Worm (Caenorhabditis elegans) whole organism, L2 larva: ENCODE measurements around the gene scb-1.

Experiments used
- F13H6.1 ChIP-seq: sonication (generic microtip); optimal IDR thresholded peaks from 2 replicates; lab custom pipeline; 2016; ENCODE audit warnings: missing genetic modification characterization, missing compliant biosample characterization
- Y55F3AM.14 ChIP-seq: fragments of 200-800 bp; sonication (Bioruptor generic); optimal IDR thresholded peaks from 2 replicates; lab custom pipeline; 2018; ENCODE audit warnings: mild to moderate bottlenecking, missing genetic modification characterization, missing compliant biosample characterization
- crh-2 ChIP-seq: sonication (generic microtip); optimal IDR thresholded peaks from 2 replicates; lab custom pipeline; 2017; ENCODE audit warnings: missing biosample characterization, missing genetic modification characterization
- egl-27 ChIP-seq: sonication (generic microtip); optimal IDR thresholded peaks from 3 replicates; lab custom pipeline; 2017; ENCODE audit warnings: missing biosample characterization, missing genetic modification reagents, missing genetic modification characterization
- elt-1 ChIP-seq: fragments of 150-350 bp; optimal IDR thresholded peaks from 2 replicates; lab custom pipeline; 2014; ENCODE audit warnings: missing biosample characterization, missing genetic modification characterization
- fos-1 ChIP-seq: fragments of 150-350 bp; optimal IDR thresholded peaks from 2 replicates; lab custom pipeline; 2014; ENCODE audit warnings: missing biosample characterization, missing genetic modification characterization
- gmeb-1 ChIP-seq: fragments of 150-350 bp; optimal IDR thresholded peaks from 2 replicates; lab custom pipeline; 2014; ENCODE audit warnings: missing biosample characterization, missing genetic modification characterization
- lin-11 ChIP-seq: fragments of 150-350 bp; sonication (generic microtip); optimal IDR thresholded peaks from 2 replicates; lab custom pipeline; 2014; ENCODE audit warnings: missing biosample characterization, missing genetic modification characterization, inconsistent platforms, mixed read lengths
- lin-39 ChIP-seq: fragments of 150-350 bp; optimal IDR thresholded peaks from 2 replicates; lab custom pipeline; 2014; ENCODE audit warnings: missing biosample characterization, missing genetic modification reagents, missing genetic modification characterization
- lsy-2 ChIP-seq, 2 experiments: fragments of 150-350 bp in 1 of 2; sonication (generic microtip) in 1 of 2; optimal IDR thresholded peaks; 2 replicates each; lab custom pipeline; 2014 to 2017; ENCODE audit warnings: missing biosample characterization in 2 of 2, missing genetic modification characterization in 2 of 2
- mdl-1 ChIP-seq, 2 experiments: fragments of 150-350 bp in 1 of 2; sonication (generic microtip) in 1 of 2; optimal IDR thresholded peaks; 2 replicates each; lab custom pipeline; 2017; ENCODE audit warnings: missing biosample characterization in 2 of 2, missing genetic modification characterization in 2 of 2
- nhr-21 ChIP-seq: fragments of 150-350 bp; optimal IDR thresholded peaks from 2 replicates; lab custom pipeline; 2014; ENCODE audit warnings: missing biosample characterization, missing genetic modification characterization
- nhr-25 ChIP-seq: fragments of 150-350 bp; sonication (generic microtip); optimal IDR thresholded peaks from 3 replicates; lab custom pipeline; 2014; ENCODE audit warnings: missing biosample characterization, missing genetic modification characterization
- skn-1 ChIP-seq: sonication (generic microtip); optimal IDR thresholded peaks from 2 replicates; lab custom pipeline; 2017; ENCODE audit warnings: missing biosample characterization, missing genetic modification characterization
- sma-3 ChIP-seq: sonication (generic microtip); optimal IDR thresholded peaks from 2 replicates; lab custom pipeline; 2016; ENCODE audit warnings: missing genetic modification reagents, missing genetic modification characterization, missing compliant biosample characterization
- sma-9 ChIP-seq, 2 experiments: fragments of 150-350 bp in 1 of 2; sonication (generic microtip) in 1 of 2; optimal IDR thresholded peaks; 2 replicates each; lab custom pipeline; 2014 to 2016; ENCODE audit warnings: missing genetic modification characterization in 2 of 2, mild to moderate bottlenecking in 1 of 2, missing biosample characterization in 1 of 2, missing compliant biosample characterization in 1 of 2, missing genetic modification reagents in 1 of 2, moderate library complexity in 1 of 2

The scb-1 gene

ce11 chrV:11069277-11069676 lies 50.2 kb downstream of the scb-1 start, which contains the start of gene T04C12.8:
TSS of gene T04C12.8 (minus strand) at chrV:11069358.
- TF ChIP-seq egl-27 (tag; lab: Kevin White, UChicago) (peak; percentile 15), sma-9 (GFP tag; optimal IDR thresholded peaks at IDR 0.05; lab: Kevin White, UChicago) (peak; percentile 51), sma-9 (tag; optimal IDR thresholded peaks at IDR 0.05; lab: Kevin White, UChicago) (no peak), lsy-2 (tag; optimal IDR thresholded peaks at IDR 0.05; lab: Kevin White, UChicago) (peak in 1 of 2 experiments; percentile 46), lin-11 (tag; lab: Kevin White, UChicago) (no peak), Y55F3AM.14 (no peak), nhr-25 (peak; percentile 13), crh-2 (tag; lab: Kevin White, UChicago) (peak; percentile 62), fos-1 (peak; percentile 86), skn-1 (tag; lab: Kevin White, UChicago) (peak; percentile 78), nhr-21 (tag; lab: Kevin White, UChicago) (peak; percentile 5), mdl-1 (tag; optimal IDR thresholded peaks at IDR 0.05; lab: Kevin White, UChicago) (peak in 1 of 2 experiments; percentile 33), sma-3 (peak; percentile 11), F13H6.1 (peak; percentile 31), lin-39 (no peak), elt-1 (tag; lab: Kevin White, UChicago) (no peak), gmeb-1 (tag; lab: Kevin White, UChicago) (peak; percentile 18)
